Worm (Caenorhabditis elegans) whole organism, L4/young adult: ENCODE data around the gene F38A1.8.

ENCODE experiments used
- W03F9.2 ChIP-seq: fragments of 150-350 bp; optimal IDR thresholded peaks from 2 replicates; lab custom pipeline; 2014; ENCODE audit warnings: missing biosample characterization, missing genetic modification characterization
- him-1 ChIP-seq: sonication (generic microtip); optimal IDR thresholded peaks from 2 replicates; lab custom pipeline; 2016; ENCODE audit warnings: missing genotype, missing genetic modification reagents, missing genetic modification characterization, missing compliant biosample characterization

- TF ChIP-seq him-1 (no peak), W03F9.2 (tag; lab: Kevin White, UChicago) (no peak)
These were observed 3.6 kb upstream of the F38A1.8 start, which contains the start of gene F38A1.15 for ce11 chrIV:1243295-1243694.
